Worm (Caenorhabditis elegans): ENCODE data around the gene psmd-9.
A peak's percentile ranks its signal among the peaks of the same experiment; 100 is the strongest.

psmd-9 gene

DNA sequence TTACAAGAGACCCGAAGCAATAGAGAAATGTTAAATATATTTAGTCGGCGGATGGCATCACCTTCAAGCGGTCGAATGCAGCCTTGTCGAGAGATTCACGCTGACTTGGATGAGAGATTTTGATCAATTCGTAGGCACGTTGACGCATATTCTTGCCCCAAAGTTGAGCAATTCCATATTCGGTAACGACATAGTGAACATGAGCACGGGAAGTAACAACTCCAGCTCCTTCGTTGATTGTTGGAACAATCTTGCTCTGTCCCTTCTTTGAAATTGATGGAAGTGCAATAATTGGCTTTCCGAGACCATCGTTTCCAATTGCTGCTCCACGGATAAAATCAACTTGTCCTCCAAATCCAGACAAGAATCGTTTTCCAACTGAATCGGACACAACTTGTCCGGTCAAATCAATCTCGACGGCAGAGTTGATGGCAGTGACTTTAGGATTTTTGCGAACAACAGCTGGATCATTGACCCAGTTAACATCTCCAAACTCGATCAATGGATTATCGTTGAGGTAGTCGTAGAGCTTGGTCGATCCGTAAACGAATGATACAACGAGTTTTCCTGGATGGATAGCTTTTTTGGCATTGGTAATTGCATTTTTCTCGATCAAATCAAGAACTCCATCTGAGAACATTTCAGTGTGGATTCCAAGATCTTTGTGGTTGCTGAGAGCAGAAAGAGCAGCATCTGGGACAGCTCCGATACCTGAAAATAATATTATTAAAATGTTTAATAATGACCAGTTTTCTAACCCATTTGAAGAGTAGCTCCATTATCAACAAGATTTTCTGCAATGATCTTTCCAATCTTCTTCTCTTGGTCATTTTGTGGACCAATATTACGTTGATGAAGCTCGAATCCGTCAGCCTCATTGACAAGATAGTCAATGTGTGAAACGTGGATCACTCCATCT is 13.0 kb upstream of the psmd-9 start (continued):
- no peak for TF ChIP-seq ceh-62 (tag; optimal IDR thresholded peaks at IDR 0.05)
- TF ChIP-seq pqm-1 (tag; optimal IDR thresholded peaks at IDR 0.05), result no peak
- no peak for TF ChIP-seq nhr-111 (GFP tag; optimal IDR thresholded peaks at IDR 0.05)
- no peak for TF ChIP-seq F44E2.7 (GFP tag; IDR thresholded peaks at IDR 0.05)
- peak in 1 of 2 experiments; percentile 35 for TF ChIP-seq unc-62 (GFP tag; optimal IDR thresholded peaks at IDR 0.05 in 1 of 2)
- no peak for TF ChIP-seq unc-62 (tag; optimal IDR thresholded peaks at IDR 0.05)
- TF ChIP-seq ceh-28 (tag; optimal IDR thresholded peaks at IDR 0.05), result no peak
- no peak; the same call in 1 of the 2 replicates for TF ChIP-seq zfp-3 (GFP tag; conservative IDR thresholded peaks at IDR 0.05)
- TF ChIP-seq mxl-2 (GFP tag; conservative IDR thresholded peaks at IDR 0.05), result no peak
- no peak for TF ChIP-seq dpl-1 (GFP tag; optimal IDR thresholded peaks at IDR 0.05)
- TF ChIP-seq mxl-3 (GFP tag; optimal IDR thresholded peaks at IDR 0.05), result no peak
- TF ChIP-seq dve-1 (tag; optimal IDR thresholded peaks at IDR 0.05; ENCODE audit: insufficient read depth), result no peak
- peak; percentile 71; the same call in 1 of the 2 replicates for TF ChIP-seq D1046.2 (GFP tag; IDR thresholded peaks at IDR 0.05)

DNA sequence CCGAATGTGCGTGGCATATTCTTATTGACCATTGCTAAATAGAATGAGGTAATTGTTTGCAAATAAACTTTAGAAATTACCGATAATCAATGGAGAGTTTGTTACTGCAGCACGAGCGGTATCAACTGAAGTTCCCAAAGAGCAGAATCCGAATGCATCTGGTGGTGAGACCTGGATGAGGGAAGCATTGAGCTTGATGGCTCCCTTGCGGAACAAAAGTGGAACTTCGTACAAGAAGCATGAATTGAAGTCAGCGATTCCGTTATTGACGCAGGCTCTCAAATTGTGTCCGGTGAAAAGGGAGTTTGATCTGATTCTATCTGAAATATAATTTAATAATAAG is 12.3 kb upstream of the psmd-9 start:
- TF ChIP-seq dmd-8 (GFP tag; IDR thresholded peaks at IDR 0.05) (0 out of 2 replicates have a peak, but pooled peaks have one; percentile 9), dmd-9 (GFP tag; IDR thresholded peaks at IDR 0.05) (peak; percentile 50; the same call in 1 of the 2 replicates), zfp-3 (GFP tag; conservative IDR thresholded peaks at IDR 0.05) (peak; percentile 62; the same call in 1 of the 2 replicates), mdt-29 (GFP tag; IDR thresholded peaks at IDR 0.05) (no peak), ctbp-1 (GFP tag; IDR thresholded peaks at IDR 0.05) (peak; percentile 19; the same call in 1 of the 2 replicates), hmg-1.1 (GFP tag; IDR thresholded peaks at IDR 0.05) (no peak), daf-19 (GFP tag; conservative IDR thresholded peaks at IDR 0.05) (no peak), hif-1 (tag; optimal IDR thresholded peaks at IDR 0.05) (no peak), set-16 (GFP tag; IDR thresholded peaks at IDR 0.05) (no peak), aha-1 (tag) (peak; percentile 76), Y75B8A.6 (GFP tag; IDR thresholded peaks at IDR 0.05) (no peak)

DNA sequence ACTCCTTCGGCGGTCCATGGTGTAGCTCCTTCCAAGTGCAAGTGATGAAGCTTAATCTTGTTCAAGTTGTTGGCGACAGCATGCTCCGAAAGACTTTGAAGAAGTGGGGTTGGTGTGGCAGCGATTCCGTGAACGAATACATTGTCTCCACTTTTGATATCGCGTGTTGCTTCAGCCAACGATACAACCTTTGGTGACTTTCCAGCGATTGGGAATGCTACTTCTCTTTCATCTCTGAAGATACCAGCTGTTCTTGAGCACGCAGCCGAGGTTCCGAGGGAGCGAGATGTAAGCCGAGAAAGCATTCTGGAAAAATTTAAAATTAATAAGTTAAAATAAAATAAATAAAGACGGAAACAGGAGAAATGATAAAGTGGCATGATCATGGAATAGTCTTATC is 11.8 kb upstream of the psmd-9 start, which contains the start of gene acer-1:
acer-1 (minus strand) TSS at position 306 of the 400 bp plus-strand sequence.
- TF ChIP-seq egl-27 (tag; optimal IDR thresholded peaks at IDR 0.05) (no peak), ctbp-1 (GFP tag; IDR thresholded peaks at IDR 0.05) (peak; percentile 33; the same call in 1 of the 2 replicates), hlh-11 (tag; optimal IDR thresholded peaks at IDR 0.05) (peak; percentile 18), Y105C5A.15 (GFP tag; IDR thresholded peaks at IDR 0.05) (0 out of 2 replicates have a peak, but pooled peaks have one; percentile 25), egl-43 (GFP tag; IDR thresholded peaks at IDR 0.05) (0 out of 2 replicates have a peak, but pooled peaks have one; percentile 28), unc-62 (GFP tag; optimal IDR thresholded peaks at IDR 0.05 in 1 of 2) (peak in 1 of 2 experiments; percentile 29), unc-62 (tag; optimal IDR thresholded peaks at IDR 0.05) (no peak), F44E2.7 (GFP tag; IDR thresholded peaks at IDR 0.05) (no peak), madf-9 (GFP tag; conservative IDR thresholded peaks at IDR 0.05) (peak; percentile 22; the same call in 1 of the 2 replicates), saeg-2 (GFP tag; IDR thresholded peaks at IDR 0.05) (0 out of 2 replicates have a peak, but pooled peaks have one; percentile 8), pqm-1 (tag; optimal IDR thresholded peaks at IDR 0.05) (no peak), gei-8 (GFP tag; optimal IDR thresholded peaks at IDR 0.05) (no peak), lin-15B (tag; optimal IDR thresholded peaks at IDR 0.05) (no peak), jun-1 (tag; optimal IDR thresholded peaks at IDR 0.05) (no peak), ama-1 (optimal IDR thresholded peaks at IDR 0.05) (peak; percentile 81), Y75B8A.6 (GFP tag; IDR thresholded peaks at IDR 0.05) (0 out of 2 replicates have a peak, but pooled peaks have one; percentile 6), nhr-42 (GFP tag; IDR thresholded peaks at IDR 0.05) (no peak), sdz-12 (GFP tag; optimal IDR thresholded peaks at IDR 0.05) (peak; percentile 79), mes-2 (tag; optimal IDR thresholded peaks at IDR 0.05; ENCODE audit: poor library complexity, severe bottlenecking) (no peak)

All from whole organism, L4 larva.